Fruit fly (Drosophila melanogaster) whole organism, wandering third instar larva: ENCODE measurements around the gene CG2021.
A peak's percentile ranks its signal among the peaks of the same experiment; 100 is the strongest.

Experiments
- Abd-B ChIP-seq: fragments of >200 bp; optimal IDR thresholded peaks from 2 replicates; lab custom pipeline; 2017; ENCODE audit warnings: missing biosample characterization, missing genetic modification characterization
- CG32264 ChIP-seq: fragments of 200-800 bp; sonication (Bioruptor generic); optimal IDR thresholded peaks from 2 replicates; lab custom pipeline; 2016; ENCODE audit warnings: missing biosample characterization, missing genetic modification characterization
- CG9705 ChIP-seq: fragments of 200-800 bp; sonication (Bioruptor generic); optimal IDR thresholded peaks from 2 replicates; lab custom pipeline; 2018; ENCODE audit warnings: missing biosample characterization, mild to moderate bottlenecking, missing genetic modification characterization
- CrebA ChIP-seq: fragments of 200-800 bp; sonication (Bioruptor generic); optimal IDR thresholded peaks from 2 replicates; lab custom pipeline; 2016; ENCODE audit warnings: missing biosample characterization, mild to moderate bottlenecking, missing genetic modification characterization, borderline replicate concordance
- Dif ChIP-seq: fragments of 200-275, 200-300 bp; sonication (Bioruptor generic); optimal IDR thresholded peaks from 2 replicates; lab custom pipeline; 2018; ENCODE audit warnings: missing biosample characterization, missing genetic modification characterization; ENCODE audit not compliant: partially characterized antibody
- GATAd ChIP-seq: sonication (Bioruptor generic); optimal IDR thresholded peaks from 2 replicates; lab custom pipeline; 2016; ENCODE audit warnings: missing biosample characterization, missing genetic modification characterization
- HLH106 ChIP-seq: fragments of 200-800 bp; optimal IDR thresholded peaks from 3 replicates; lab custom pipeline; 2019; ENCODE audit warnings: missing biosample characterization, mild to moderate bottlenecking, missing genetic modification characterization, moderate library complexity
- Hr78 ChIP-seq: fragments of >200 bp; optimal IDR thresholded peaks from 2 replicates; lab custom pipeline; 2017; ENCODE audit warnings: missing biosample characterization, missing genetic modification characterization
- Hr83 ChIP-seq: fragments of 200-300 bp; sonication (Bioruptor generic); optimal IDR thresholded peaks from 2 replicates; lab custom pipeline; 2016; ENCODE audit warnings: missing biosample characterization, mild to moderate bottlenecking, missing genetic modification characterization, moderate library complexity; ENCODE audit not compliant: poor library complexity, severe bottlenecking
- Jra ChIP-seq: sonication (Bioruptor generic); optimal IDR thresholded peaks from 2 replicates; lab custom pipeline; 2016; ENCODE audit warnings: missing biosample characterization, missing genetic modification characterization
- Mio ChIP-seq: sonication (Bioruptor generic); optimal IDR thresholded peaks from 2 replicates; lab custom pipeline; 2016; ENCODE audit warnings: missing biosample characterization, missing genetic modification characterization
- Myc ChIP-seq: fragments of >200 bp; optimal IDR thresholded peaks from 2 replicates; lab custom pipeline; 2017
- N ChIP-seq: fragments of >200 bp; optimal IDR thresholded peaks from 2 replicates; lab custom pipeline; 2018; ENCODE audit warnings: missing biosample characterization, missing external identifiers, missing genetic modification characterization
- Rel ChIP-seq, 2 experiments: fragments of 200-800 bp; sonication (Bioruptor generic) in 1 of 2; optimal IDR thresholded peaks; 2 replicates in 1 of 2; 3 replicates in 1 of 2; lab custom pipeline; 2016 to 2019; ENCODE audit warnings: mild to moderate bottlenecking in 2 of 2, missing biosample characterization in 2 of 2, missing genetic modification characterization in 2 of 2, moderate library complexity in 1 of 2
- Sp1 ChIP-seq: fragments of 200-800 bp; sonication (Bioruptor generic); optimal IDR thresholded peaks from 3 replicates; lab custom pipeline; 2019; ENCODE audit warnings: missing biosample characterization, mild to moderate bottlenecking, missing genetic modification characterization, moderate library complexity
- Vsx2 ChIP-seq: fragments of 200-300, 225-300 bp; sonication (Bioruptor generic); optimal IDR thresholded peaks from 2 replicates; lab custom pipeline; 2018; ENCODE audit warnings: missing biosample characterization, missing genetic modification characterization; ENCODE audit not compliant: partially characterized antibody
- br ChIP-seq: fragments of 200-800 bp; sonication (Bioruptor generic); optimal IDR thresholded peaks from 2 replicates; lab custom pipeline; 2016; ENCODE audit warnings: missing biosample characterization, missing genetic modification characterization
- brk ChIP-seq: fragments of 200-800 bp; sonication (Bioruptor generic); optimal IDR thresholded peaks from 2 replicates; lab custom pipeline; 2016; ENCODE audit warnings: missing biosample characterization, mild to moderate bottlenecking, missing genetic modification characterization
- dmrt93B ChIP-seq: fragments of 200-800 bp; sonication (Bioruptor generic); optimal IDR thresholded peaks from 2 replicates; lab custom pipeline; 2018; ENCODE audit warnings: missing biosample characterization, mild to moderate bottlenecking, missing genetic modification characterization
- dsf ChIP-seq: sonication (Bioruptor generic); optimal IDR thresholded peaks from 2 replicates; lab custom pipeline; 2016; ENCODE audit warnings: missing biosample characterization, missing genetic modification characterization, borderline replicate concordance
- ey ChIP-seq: fragments of 200-800 bp; sonication (Bioruptor generic); optimal IDR thresholded peaks from 2 replicates; lab custom pipeline; 2016; ENCODE audit warnings: missing biosample characterization, missing genetic modification characterization
- foxo ChIP-seq, 2 experiments: fragments of 200-800 bp; sonication (Bioruptor generic); optimal IDR thresholded peaks; 2 replicates in 1 of 2; 3 replicates in 1 of 2; lab custom pipeline; 2016 to 2017; ENCODE audit warnings: missing biosample characterization in 2 of 2, missing genetic modification characterization in 2 of 2
- fru ChIP-seq: fragments of 200-800 bp; sonication (Bioruptor generic); optimal IDR thresholded peaks from 3 replicates; lab custom pipeline; 2016; ENCODE audit warnings: missing biosample characterization, mild to moderate bottlenecking, missing genetic modification characterization
- h ChIP-seq: fragments of 200-800 bp; sonication (Bioruptor generic); optimal IDR thresholded peaks from 3 replicates; lab custom pipeline; 2016; ENCODE audit warnings: missing biosample characterization, mild to moderate bottlenecking, missing genetic modification characterization
- jim ChIP-seq: fragments of 175-275, 200-325 bp; sonication (Bioruptor generic); optimal IDR thresholded peaks from 2 replicates; lab custom pipeline; 2016; ENCODE audit warnings: missing biosample characterization, mild to moderate bottlenecking, missing genetic modification characterization
- lola ChIP-seq: fragments of >200 bp; optimal IDR thresholded peaks from 2 replicates; lab custom pipeline; 2017; ENCODE audit warnings: missing biosample characterization, missing genetic modification characterization
- rgr ChIP-seq: fragments of 200-800 bp; sonication (Bioruptor generic); optimal IDR thresholded peaks from 3 replicates; lab custom pipeline; 2016; ENCODE audit warnings: missing biosample characterization, mild to moderate bottlenecking, missing genetic modification characterization
- sage ChIP-seq: fragments of 200-800 bp; sonication (Bioruptor generic); optimal IDR thresholded peaks from 2 replicates; lab custom pipeline; 2016; ENCODE audit warnings: missing biosample characterization, mild to moderate bottlenecking, missing genetic modification characterization
- sv ChIP-seq: fragments of 200-800 bp; sonication (Bioruptor generic); optimal IDR thresholded peaks from 3 replicates; lab custom pipeline; 2016; ENCODE audit warnings: missing biosample characterization, missing genetic modification characterization
- tai ChIP-seq: sonication (Bioruptor generic); optimal IDR thresholded peaks from 2 replicates; lab custom pipeline; 2016; ENCODE audit warnings: missing biosample characterization, missing genetic modification characterization
- woc ChIP-seq: sonication (Bioruptor generic); optimal IDR thresholded peaks from 2 replicates; lab custom pipeline; 2016; ENCODE audit warnings: missing biosample characterization, mild to moderate bottlenecking, missing genetic modification characterization

Gene CG2021

DNA sequence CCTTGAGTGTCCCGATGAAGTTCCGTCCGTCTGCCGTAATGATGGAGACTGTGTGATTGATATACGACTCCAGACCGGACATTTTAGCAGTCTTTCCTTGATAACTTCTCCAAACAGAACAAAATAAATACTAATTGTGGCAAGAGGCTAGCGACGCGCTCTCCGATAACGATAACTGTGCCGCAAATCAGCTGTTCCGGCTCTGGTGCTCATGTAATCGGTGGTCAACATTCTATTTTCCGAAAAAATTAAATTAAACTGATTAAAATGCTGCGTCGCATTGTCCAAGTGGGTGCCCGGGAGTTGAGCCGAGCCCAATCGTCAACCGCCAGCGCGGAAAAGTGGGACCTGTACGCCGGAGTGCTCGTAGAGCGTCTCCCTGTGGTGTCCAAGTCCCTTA lies at the start of gene CG2021, which contains the start of gene mRpL46:
CG2021 (minus strand) TSS at position 163 of the 400 bp plus-strand sequence.
mRpL46 (plus strand) TSS at position 191 of the 400 bp plus-strand sequence.
- TF ChIP-seq jim (GFP tag; lab: Kevin White, UChicago) (no peak), lola (GFP tag; lab: Kevin White, UChicago) (no peak), dsf (no peak), foxo (GFP tag; optimal IDR thresholded peaks at IDR 0.05; lab: Kevin White, UChicago) (no peak), brk (GFP tag; lab: Kevin White, UChicago) (no peak), Hr83 (no peak), CrebA (no peak), fru (GFP tag; lab: Kevin White, UChicago) (no peak), Rel (GFP tag; optimal IDR thresholded peaks at IDR 0.05; lab: Kevin White, UChicago) (no peak), Rel (tag; optimal IDR thresholded peaks at IDR 0.05; lab: Kevin White, UChicago) (no peak), Abd-B (no peak), woc (no peak), Dif (GFP tag; lab: Kevin White, UChicago) (no peak), N (no peak), CG32264 (GFP tag; lab: Kevin White, UChicago) (no peak), tai (GFP tag; lab: Kevin White, UChicago) (no peak), Jra (GFP tag; lab: Kevin White, UChicago) (no peak), rgr (GFP tag; lab: Kevin White, UChicago) (no peak), br (GFP tag; lab: Kevin White, UChicago) (no peak)

DNA sequence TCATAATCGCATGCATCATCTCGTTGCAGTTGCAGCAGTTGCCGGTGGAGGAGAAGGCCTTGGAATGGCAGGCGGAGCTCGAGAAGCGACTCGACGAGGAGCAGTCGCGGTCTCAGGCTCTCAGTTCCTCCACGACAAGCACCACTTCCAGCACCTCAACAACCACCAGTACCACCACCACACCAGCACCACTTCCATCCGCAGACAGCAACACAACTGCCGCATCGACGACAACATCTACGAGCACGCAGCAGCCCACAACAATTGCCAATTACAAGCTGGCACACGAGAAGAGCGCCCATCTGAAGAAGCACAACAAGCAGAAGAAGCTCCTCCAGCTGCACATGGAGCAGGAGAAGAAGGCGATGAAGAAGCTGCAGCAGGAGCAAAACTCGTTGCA lies 45.2 kb upstream of the CG2021 start:
- TF ChIP-seq CG32264 (GFP tag; lab: Kevin White, UChicago) (no peak), Dif (GFP tag; lab: Kevin White, UChicago) (no peak), CG9705 (no peak)

DNA sequence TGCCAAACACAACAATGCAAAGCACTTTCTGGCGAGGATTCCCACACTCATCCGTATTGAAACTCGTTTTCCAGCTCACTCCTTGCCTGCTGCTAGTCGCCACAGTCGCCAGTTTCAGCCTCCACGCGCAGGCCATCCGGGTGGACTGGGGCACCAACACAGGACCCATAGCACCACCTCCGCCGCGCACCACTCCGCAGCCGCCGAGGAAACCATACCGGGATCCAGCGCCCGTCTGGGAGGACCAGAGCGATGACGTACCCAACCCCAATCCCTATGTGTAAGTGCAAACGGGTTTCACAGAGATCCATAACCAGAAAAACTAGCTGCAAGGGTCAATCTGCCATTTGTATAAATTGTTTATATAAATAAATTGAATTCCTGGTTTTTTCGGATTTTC lies 43.9 kb upstream of the CG2021 start:
- no peak for TF ChIP-seq Dif (GFP tag; lab: Kevin White, UChicago)
- no peak for TF ChIP-seq dmrt93B (GFP tag; lab: Kevin White, UChicago)
- TF ChIP-seq HLH106 (tag; lab: Kevin White, UChicago) = no peak
- TF ChIP-seq CG9705 = no peak
- TF ChIP-seq Vsx2 (GFP tag; lab: Kevin White, UChicago) = no peak
- no peak for TF ChIP-seq Hr78 (GFP tag; lab: Kevin White, UChicago)
- no peak for TF ChIP-seq Mio (GFP tag; lab: Kevin White, UChicago)

DNA sequence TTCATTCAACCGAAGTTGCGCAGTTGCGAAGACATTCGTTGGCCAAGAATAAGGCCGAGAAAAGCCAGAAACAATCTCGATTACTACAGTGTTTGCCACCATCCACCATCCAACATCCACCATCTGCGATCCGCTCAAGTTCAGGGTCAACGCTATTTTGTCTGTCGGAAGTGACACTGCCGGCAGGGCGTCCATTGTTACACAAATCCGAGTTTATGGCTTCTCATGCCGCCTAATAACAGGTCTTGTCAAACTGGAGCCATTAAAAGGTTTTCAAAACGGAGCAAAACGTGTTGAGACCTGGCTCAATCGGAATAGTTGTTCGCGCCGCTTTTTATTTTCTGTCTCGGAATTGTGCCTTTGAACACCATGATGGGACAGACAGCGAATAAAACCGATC lies 41.6 kb upstream of the CG2021 start:
- TF ChIP-seq lola (GFP tag; lab: Kevin White, UChicago) = no peak
- TF ChIP-seq GATAd (GFP tag; lab: Kevin White, UChicago) = no peak
- TF ChIP-seq Hr78 (GFP tag; lab: Kevin White, UChicago) = no peak

DNA sequence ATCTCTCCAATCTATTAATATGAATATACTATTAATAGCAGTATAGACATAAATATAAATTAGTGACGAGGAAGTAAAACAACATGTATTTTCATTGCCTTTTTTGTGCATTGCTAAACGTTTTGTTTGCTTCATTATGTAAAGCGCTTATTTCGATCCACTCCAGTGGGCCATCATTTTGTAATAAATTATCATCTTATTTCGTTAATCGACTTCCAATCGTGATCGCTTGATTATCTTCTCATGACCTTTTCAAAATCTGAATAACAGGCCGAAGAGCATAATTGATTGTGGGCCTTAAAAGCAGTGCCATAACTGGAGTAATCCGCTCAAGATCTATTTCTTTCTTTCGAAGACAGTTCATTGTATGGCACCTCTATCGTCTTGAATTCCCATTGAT lies 40.2 kb upstream of the CG2021 start:
- no peak for TF ChIP-seq ey (GFP tag; lab: Kevin White, UChicago)
- TF ChIP-seq CrebA = no peak
- TF ChIP-seq tai (GFP tag; lab: Kevin White, UChicago) = no peak
- TF ChIP-seq GATAd (GFP tag; lab: Kevin White, UChicago) = no peak
- TF ChIP-seq dmrt93B (GFP tag; lab: Kevin White, UChicago) = no peak
- TF ChIP-seq, all 38 proteins: peak for 0

DNA sequence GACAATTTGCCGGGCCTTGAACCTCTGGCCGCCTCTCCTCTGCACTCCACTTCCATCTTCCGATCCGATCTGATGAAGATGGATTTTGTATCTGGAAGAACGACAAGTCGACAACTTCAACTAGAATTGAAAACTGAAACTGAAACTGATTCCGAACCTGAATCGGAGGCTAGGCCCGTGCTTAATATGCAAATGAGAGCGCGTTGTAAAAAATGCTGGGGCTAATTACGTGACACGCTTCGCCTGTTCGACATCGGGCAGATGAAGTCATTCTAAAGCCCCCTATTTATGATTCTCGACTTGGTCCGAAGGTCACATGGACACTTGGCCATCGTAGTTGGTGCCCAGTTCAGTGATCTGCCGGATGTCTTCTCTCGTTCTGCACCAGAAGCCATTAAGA lies 39.4 kb upstream of the CG2021 start:
- no peak for TF ChIP-seq Myc (lab: Kevin White, UChicago)
- no peak for TF ChIP-seq N
- no peak for TF ChIP-seq dmrt93B (GFP tag; lab: Kevin White, UChicago)

DNA sequence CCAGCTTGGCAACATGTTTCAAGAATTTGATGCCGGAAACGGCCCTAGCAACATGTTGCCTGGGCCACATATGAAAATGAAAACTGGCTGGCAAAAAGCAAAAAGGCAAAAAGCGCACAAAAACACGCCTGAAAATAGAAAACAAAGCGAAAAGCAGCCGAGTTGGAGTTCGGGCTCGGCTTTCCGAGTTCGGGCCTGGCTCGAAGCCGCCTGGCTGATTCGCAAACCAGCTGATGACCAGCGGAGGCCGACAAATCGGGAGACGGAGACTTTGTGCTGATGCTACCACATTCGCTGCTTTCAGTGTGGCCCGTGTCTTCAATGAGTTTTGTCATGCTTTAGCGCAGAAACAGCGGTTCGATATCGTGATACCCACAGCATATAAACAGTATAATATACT lies 33.1 kb upstream of the CG2021 start, which contains the start of gene GV1:
GV1 (plus strand) TSS at position 301 of the 400 bp plus-strand sequence.
- TF ChIP-seq CrebA = no peak
- no peak for TF ChIP-seq fru (GFP tag; lab: Kevin White, UChicago)
- peak; percentile 33 for TF ChIP-seq Sp1 (GFP tag; lab: Kevin White, UChicago)
- TF ChIP-seq sage (GFP tag; lab: Kevin White, UChicago) = peak; percentile 20
- no peak for TF ChIP-seq N
- peak; percentile 40 for TF ChIP-seq h (GFP tag; lab: Kevin White, UChicago)
- TF ChIP-seq sv (GFP tag; lab: Kevin White, UChicago) = no peak
- TF ChIP-seq, all 38 proteins: peak for 3
